Fruit fly (Drosophila melanogaster) whole organism, embryonic: ENCODE results near the gene CG11342.
A peak's percentile ranks its signal among the peaks of the same experiment; 100 is the strongest.

Experiments
- BtbVII ChIP-seq: fragments of 200-800 bp; sonication (Bioruptor generic); optimal IDR thresholded peaks from 3 replicates; lab custom pipeline; 2017; ENCODE audit warnings: missing biosample characterization, mild to moderate bottlenecking, missing genetic modification characterization
- CG10979 ChIP-seq: fragments of 200-800 bp; sonication (Bioruptor generic); optimal IDR thresholded peaks from 2 replicates; lab custom pipeline; 2018; ENCODE audit warnings: missing biosample characterization, mild to moderate bottlenecking, missing genetic modification characterization, moderate library complexity
- CG11560 ChIP-seq: fragments of 200-800 bp; sonication (Bioruptor generic); IDR thresholded peaks from 3 replicates; pipeline ENCODE4 v1.3.6; 2022; ENCODE audit warnings: missing biosample characterization, missing genetic modification characterization
- CG12391 ChIP-seq: fragments of 200-800 bp; sonication (Bioruptor generic); optimal IDR thresholded peaks from 3 replicates; lab custom pipeline; 2018; ENCODE audit warnings: missing biosample characterization, mild to moderate bottlenecking, missing genetic modification characterization, moderate library complexity
- CG12744 ChIP-seq: fragments of 200-800 bp; sonication (Bioruptor generic); optimal IDR thresholded peaks from 2 replicates; lab custom pipeline; 2016; ENCODE audit warnings: missing biosample characterization, missing genetic modification characterization
- CG13624 ChIP-seq: fragments of 200-800 bp; sonication (Bioruptor generic); optimal IDR thresholded peaks from 2 replicates; lab custom pipeline; 2016; ENCODE audit warnings: missing biosample characterization, missing genetic modification characterization
- CG14050 ChIP-seq: fragments of 200-800 bp; sonication (Bioruptor generic); IDR thresholded peaks from 3 replicates; pipeline ENCODE4 v1.3.6; 2022; ENCODE audit warnings: missing biosample characterization, missing genetic modification characterization
- CG17802 ChIP-seq: fragments of 200-800 bp; sonication (Bioruptor generic); optimal IDR thresholded peaks from 2 replicates; lab custom pipeline; 2018; ENCODE audit warnings: missing biosample characterization, mild to moderate bottlenecking, missing genetic modification characterization, moderate library complexity
- CG18619 ChIP-seq: fragments of 200-800 bp; sonication (Bioruptor generic); optimal IDR thresholded peaks from 3 replicates; lab custom pipeline; 2017; ENCODE audit warnings: missing biosample characterization, mild to moderate bottlenecking, missing genetic modification characterization
- CG18764 ChIP-seq: fragments of 200-800 bp; sonication (Bioruptor generic); optimal IDR thresholded peaks from 3 replicates; lab custom pipeline; 2016; ENCODE audit warnings: missing biosample characterization, missing genetic modification characterization
- CG4360 ChIP-seq: fragments of 200-800 bp; sonication (Bioruptor generic); IDR thresholded peaks from 2 replicates; pipeline ENCODE4 v1.3.6; 2022; ENCODE audit warnings: missing biosample characterization, missing genetic modification characterization
- CG4424 ChIP-seq: fragments of 200-800 bp; sonication (Bioruptor generic); optimal IDR thresholded peaks from 3 replicates; lab custom pipeline; 2016; ENCODE audit warnings: missing biosample characterization, missing genetic modification characterization
- CG5180 ChIP-seq: fragments of 200-800 bp; sonication (Bioruptor generic); optimal IDR thresholded peaks from 3 replicates; lab custom pipeline; 2017; ENCODE audit warnings: missing biosample characterization, missing genetic modification characterization, mild to moderate bottlenecking, moderate library complexity, missing genetic modification reagents
- CG6791 ChIP-seq: fragments of 200-800 bp; sonication (Bioruptor generic); IDR thresholded peaks from 3 replicates; pipeline ENCODE4 v1.3.6; 2022; ENCODE audit warnings: missing biosample characterization, missing genetic modification characterization; ENCODE audit not compliant: partially characterized antibody
- CG7987 ChIP-seq: fragments of 200-800 bp; sonication (Bioruptor generic); optimal IDR thresholded peaks from 2 replicates; lab custom pipeline; 2018; ENCODE audit warnings: missing biosample characterization, mild to moderate bottlenecking, missing genetic modification characterization, moderate library complexity
- CG8290 ChIP-seq, 3 experiments: fragments of 200-800 bp; sonication (Bioruptor generic); optimal IDR thresholded peaks; 2 replicates each; lab custom pipeline; 2016 to 2019; ENCODE audit warnings: missing biosample characterization in 3 of 3, missing genetic modification characterization in 3 of 3, mild to moderate bottlenecking in 2 of 3, moderate library complexity in 1 of 3
- Camta ChIP-seq: fragments of 200-800 bp; sonication (Bioruptor generic); optimal IDR thresholded peaks from 2 replicates; lab custom pipeline; 2016; ENCODE audit warnings: missing biosample characterization, missing genetic modification characterization
- D19A ChIP-seq: fragments of 200-800 bp; optimal IDR thresholded peaks from 3 replicates; lab custom pipeline; 2019; ENCODE audit warnings: missing biosample characterization, mild to moderate bottlenecking, missing genetic modification characterization, moderate library complexity
- Dbx ChIP-seq: fragments of 200-800 bp; sonication (Bioruptor generic); IDR thresholded peaks from 3 replicates; pipeline ENCODE4 v1.3.6; 2022; ENCODE audit warnings: missing biosample characterization, missing genetic modification characterization
- Doc2 ChIP-seq: fragments of 200-800 bp; sonication (Bioruptor generic); IDR thresholded peaks from 2 replicates; pipeline ENCODE4 v1.3.6; 2022; ENCODE audit warnings: missing biosample characterization, missing genetic modification characterization
- Dp ChIP-seq: fragments of 200-800 bp; sonication (Bioruptor generic); optimal IDR thresholded peaks from 2 replicates; lab custom pipeline; 2018; ENCODE audit warnings: missing biosample characterization, mild to moderate bottlenecking, missing genetic modification characterization, moderate library complexity
- Gsc ChIP-seq: fragments of 200-800 bp; sonication (Bioruptor generic); IDR thresholded peaks from 2 replicates; pipeline ENCODE4 v1.3.6; 2022; ENCODE audit warnings: missing biosample characterization, missing genetic modification characterization
- HLHmδ ChIP-seq: fragments of 200-800 bp; sonication (Bioruptor generic); optimal IDR thresholded peaks from 2 replicates; lab custom pipeline; 2018; ENCODE audit warnings: missing biosample characterization, mild to moderate bottlenecking, missing genetic modification characterization, moderate library complexity
- Hr51 ChIP-seq, 2 experiments: fragments of 200-800 bp; sonication (Bioruptor generic); optimal IDR thresholded peaks; 2 replicates in 1 of 2; 3 replicates in 1 of 2; lab custom pipeline; 2016 to 2018; ENCODE audit warnings: missing biosample characterization in 2 of 2, missing genetic modification characterization in 2 of 2, mild to moderate bottlenecking in 1 of 2, moderate library complexity in 1 of 2
- Kr ChIP-seq: fragments of 200-800 bp; sonication (Bioruptor generic); optimal IDR thresholded peaks from 2 replicates; lab custom pipeline; 2017; ENCODE audit warnings: missing biosample characterization, mild to moderate bottlenecking, missing genetic modification characterization
- Lhr ChIP-seq: fragments of 200-800 bp; sonication (Bioruptor generic); optimal IDR thresholded peaks from 3 replicates; lab custom pipeline; 2017; ENCODE audit warnings: mild to moderate bottlenecking, missing biosample characterization, missing genetic modification reagents, missing genetic modification characterization
- Meics ChIP-seq: fragments of 200-800 bp; sonication (Bioruptor generic); optimal IDR thresholded peaks from 2 replicates; lab custom pipeline; 2017; ENCODE audit warnings: missing biosample characterization, mild to moderate bottlenecking, missing genetic modification characterization
- Mes4 ChIP-seq: fragments of 200-800 bp; sonication (Bioruptor generic); optimal IDR thresholded peaks from 2 replicates; lab custom pipeline; 2016; ENCODE audit warnings: missing biosample characterization, missing genetic modification characterization
- NC2α ChIP-seq: fragments of 200-800 bp; sonication (Bioruptor generic); optimal IDR thresholded peaks from 2 replicates; lab custom pipeline; 2016; ENCODE audit warnings: missing biosample characterization, missing genetic modification characterization
- Rfx ChIP-seq: fragments of 200-800 bp; sonication (Bioruptor generic); IDR thresholded peaks from 2 replicates; pipeline ENCODE4 v1.3.6; 2022; ENCODE audit warnings: missing biosample characterization, missing genetic modification characterization
- Six4 ChIP-seq: fragments of 200-800 bp; sonication (Bioruptor generic); optimal IDR thresholded peaks from 2 replicates; lab custom pipeline; 2016; ENCODE audit warnings: missing biosample characterization, missing genetic modification characterization
- ab ChIP-seq: fragments of 200-800 bp; sonication (Bioruptor generic); optimal IDR thresholded peaks from 2 replicates; lab custom pipeline; 2016; ENCODE audit warnings: missing biosample characterization, missing genetic modification characterization
- al ChIP-seq: fragments of 200-800 bp; sonication (Bioruptor generic); IDR thresholded peaks from 2 replicates; pipeline ENCODE4 v1.3.6; 2022; ENCODE audit warnings: missing biosample characterization, missing genetic modification characterization
- aop ChIP-seq: fragments of 200-800 bp; sonication (Bioruptor generic); IDR thresholded peaks from 2 replicates; pipeline ENCODE4 v1.3.6; 2022; ENCODE audit warnings: missing biosample characterization, missing genetic modification characterization
- cas ChIP-seq: fragments of 200-800 bp; sonication (Bioruptor generic); IDR thresholded peaks from 2 replicates; pipeline ENCODE4 v1.3.6; 2022; ENCODE audit warnings: missing biosample characterization, missing genetic modification characterization
- chinmo ChIP-seq: fragments of 200-800 bp; sonication (Bioruptor generic); IDR thresholded peaks from 4 replicates; pipeline ENCODE4 v1.3.6; 2022; ENCODE audit warnings: missing biosample characterization, missing genetic modification characterization; ENCODE audit not compliant: partially characterized antibody
- chm ChIP-seq: fragments of 200-800 bp; sonication (Bioruptor generic); IDR thresholded peaks from 2 replicates; pipeline ENCODE4 v1.3.6; 2022; ENCODE audit warnings: missing biosample characterization, missing genetic modification characterization
- dm ChIP-seq: fragments of 200-800 bp; sonication (Bioruptor generic); optimal IDR thresholded peaks from 3 replicates; lab custom pipeline; 2016; ENCODE audit warnings: missing biosample characterization, missing genetic modification characterization
- dysf ChIP-seq: fragments of 200-800 bp; sonication (Bioruptor generic); IDR thresholded peaks from 3 replicates; pipeline ENCODE4 v1.3.6; 2022; ENCODE audit warnings: missing biosample characterization, missing genetic modification characterization
- eyg ChIP-seq: fragments of 200-800 bp; sonication (Bioruptor generic); optimal IDR thresholded peaks from 3 replicates; lab custom pipeline; 2016; ENCODE audit warnings: missing biosample characterization, missing genetic modification characterization
- fd64A ChIP-seq: fragments of 200-800 bp; sonication (Bioruptor generic); optimal IDR thresholded peaks from 3 replicates; lab custom pipeline; 2018; ENCODE audit warnings: missing biosample characterization, mild to moderate bottlenecking, missing genetic modification characterization
- fru ChIP-seq: fragments of >200 bp; optimal IDR thresholded peaks from 2 replicates; lab custom pipeline; 2017
- insv ChIP-seq, 2 experiments: fragments of 200-800 bp; sonication (Bioruptor generic); optimal IDR thresholded peaks; 3 replicates each; lab custom pipeline; 2016 to 2018; ENCODE audit warnings: missing biosample characterization in 2 of 2, missing genetic modification characterization in 2 of 2
- kay ChIP-seq: fragments of 200-800 bp; sonication (Bioruptor generic); optimal IDR thresholded peaks from 2 replicates; lab custom pipeline; 2016; ENCODE audit warnings: missing biosample characterization, missing genetic modification characterization
- nerfin-1 ChIP-seq: fragments of 200-800 bp; sonication (Bioruptor generic); optimal IDR thresholded peaks from 3 replicates; lab custom pipeline; 2019; ENCODE audit warnings: missing biosample characterization, mild to moderate bottlenecking, missing genetic modification characterization, moderate library complexity
- pan ChIP-seq, 4 experiments: fragments of >200 bp in 3 of 4; fragments of 200-800 bp in 1 of 4; sonication (Bioruptor generic) in 1 of 4; optimal IDR thresholded peaks in 3 of 4; IDR thresholded peaks in 1 of 4; 2 replicates each; pipeline versions ENCODE4 v1.3.6 to Lab custom; 2017 to 2022; ENCODE audit warnings: missing biosample characterization in 2 of 4, missing genetic modification characterization in 2 of 4, mixed read lengths in 1 of 4
- peb ChIP-seq: fragments of 200-800 bp; sonication (Bioruptor generic); IDR thresholded peaks from 2 replicates; pipeline ENCODE4 v1.3.6; 2022; ENCODE audit warnings: missing biosample characterization, missing genetic modification characterization
- run ChIP-seq: fragments of 200-800 bp; sonication (Bioruptor generic); optimal IDR thresholded peaks from 3 replicates; lab custom pipeline; 2018; ENCODE audit warnings: missing biosample characterization, mild to moderate bottlenecking, missing genetic modification characterization
- schlank ChIP-seq: fragments of 200-800 bp; sonication (Bioruptor generic); optimal IDR thresholded peaks from 2 replicates; lab custom pipeline; 2018; ENCODE audit warnings: missing biosample characterization, mild to moderate bottlenecking, missing genetic modification characterization
- so ChIP-seq: fragments of 200-800 bp; sonication (Bioruptor generic); IDR thresholded peaks from 3 replicates; pipeline ENCODE4 v1.3.6; 2022; ENCODE audit warnings: missing biosample characterization, missing genetic modification characterization
- tio ChIP-seq: fragments of 200-800 bp; sonication (Bioruptor generic); optimal IDR thresholded peaks from 2 replicates; lab custom pipeline; 2017; ENCODE audit warnings: missing biosample characterization, missing genetic modification characterization, inconsistent platforms

CG11342 gene

dm6 chr3L:4380231-4380645, 13.0 kb upstream of the CG11342 start, which contains the start of gene DopEcR (continued):
- no peak for TF ChIP-seq Meics (GFP tag; lab: Kevin White, UChicago)
- TF ChIP-seq CG6791 (GFP tag; lab: Robert Waterston, UW): no peak
- TF ChIP-seq CG4360 (GFP tag; lab: Robert Waterston, UW): peak; percentile 84
- TF ChIP-seq Gsc (GFP tag; lab: Robert Waterston, UW): no peak
- 0 out of 4 replicates have a peak, but pooled peaks have one; percentile 28 for TF ChIP-seq chinmo (GFP tag; lab: Robert Waterston, UW)
- no peak; the same call in 2 of the 3 replicates for TF ChIP-seq so
- TF ChIP-seq dm: peak; percentile 61
- no peak for TF ChIP-seq cas (GFP tag; lab: Robert Waterston, UW)
- TF ChIP-seq Camta (GFP tag; lab: Kevin White, UChicago): no peak
- TF ChIP-seq CG17802 (tag; lab: Kevin White, UChicago): no peak
- no peak for TF ChIP-seq Kr (GFP tag; lab: Kevin White, UChicago)
- no peak for TF ChIP-seq CG8290 (GFP tag; optimal IDR thresholded peaks at IDR 0.05; lab: Kevin White, UChicago)
- TF ChIP-seq CG8290 (tag; optimal IDR thresholded peaks at IDR 0.05; lab: Kevin White, UChicago): peak in 1 of 2 experiments; percentile 22
- TF ChIP-seq CG18619 (GFP tag; lab: Kevin White, UChicago): no peak
- no peak for TF ChIP-seq peb (GFP tag; lab: Robert Waterston, UW)
- no peak for TF ChIP-seq insv (GFP tag; optimal IDR thresholded peaks at IDR 0.05; lab: Kevin White, UChicago)
- TF ChIP-seq CG12744: no peak
- no peak for TF ChIP-seq Six4
- TF ChIP-seq NC2α (GFP tag; lab: Kevin White, UChicago): no peak
- TF ChIP-seq Mes4 (GFP tag; lab: Kevin White, UChicago): no peak
- TF ChIP-seq aop (GFP tag; lab: Robert Waterston, UW): no peak
- TF ChIP-seq eyg (GFP tag; lab: Kevin White, UChicago): no peak
- no peak for TF ChIP-seq kay
- TF ChIP-seq CG14050 (GFP tag; lab: Robert Waterston, UW): no peak
- TF ChIP-seq CG7987: no peak
- no peak for TF ChIP-seq CG10979 (tag; lab: Kevin White, UChicago)
- no peak for TF ChIP-seq run (tag; lab: Kevin White, UChicago)
- TF ChIP-seq Hr51 (GFP tag; optimal IDR thresholded peaks at IDR 0.05; lab: Kevin White, UChicago): no peak
- no peak for TF ChIP-seq chm (GFP tag; lab: Robert Waterston, UW)
- no peak for TF ChIP-seq Doc2
- TF ChIP-seq CG13624 (GFP tag; lab: Kevin White, UChicago): no peak
- no peak for TF ChIP-seq CG18764
- TF ChIP-seq pan (optimal IDR thresholded peaks at IDR 0.05; lab: Kevin White, UChicago): no peak
- no peak for TF ChIP-seq pan (GFP tag; optimal IDR thresholded peaks at IDR 0.05 in 1 of 2, IDR thresholded peaks at IDR 0.05 in 1 of 2)
- peak; percentile 60 for TF ChIP-seq nerfin-1 (tag; lab: Kevin White, UChicago)
- no peak for TF ChIP-seq D19A (tag; lab: Kevin White, UChicago)
- no peak for TF ChIP-seq al (GFP tag; lab: Robert Waterston, UW)
- TF ChIP-seq CG11560 (tag; lab: Robert Waterston, UW): no peak
- no peak for TF ChIP-seq tio (GFP tag; lab: Kevin White, UChicago)
- no peak for TF ChIP-seq schlank
- TF ChIP-seq BtbVII (GFP tag; lab: Kevin White, UChicago): peak; percentile 38
- TF ChIP-seq Dp (GFP tag; lab: Kevin White, UChicago): no peak
- TF ChIP-seq ab (GFP tag; lab: Kevin White, UChicago): no peak
- TF ChIP-seq Rfx: peak; percentile 42
- peak; percentile 46 for TF ChIP-seq fd64A (GFP tag; lab: Kevin White, UChicago)
- peak; percentile 34 for TF ChIP-seq Lhr (GFP tag; lab: Kevin White, UChicago)
- no peak for TF ChIP-seq CG4424 (GFP tag; lab: Kevin White, UChicago)
- TF ChIP-seq HLHmδ (GFP tag; lab: Kevin White, UChicago): peak; percentile 24
- no peak for TF ChIP-seq dysf (GFP tag; lab: Robert Waterston, UW)
- TF ChIP-seq CG12391 (tag; lab: Kevin White, UChicago): no peak
- no peak for TF ChIP-seq fru
- TF ChIP-seq CG5180 (GFP tag; lab: Kevin White, UChicago): peak; percentile 48
- no peak for TF ChIP-seq Dbx (GFP tag; lab: Robert Waterston, UW)
